Worm (Caenorhabditis elegans) whole organism, early embryonic: ENCODE measurements around the gene cyld-1.

Experiments
- B0310.2 ChIP-seq: sonication (generic microtip); optimal IDR thresholded peaks from 2 replicates; lab custom pipeline; 2016; ENCODE audit warnings: mild to moderate bottlenecking, missing genetic modification characterization, missing compliant biosample characterization
- ama-1 ChIP-seq: fragments of 150-350 bp; optimal IDR thresholded peaks from 2 replicates; lab custom pipeline; 2014
- flt-1 ChIP-seq: fragments of 200-800 bp; sonication (Bioruptor generic); IDR thresholded peaks from 2 replicates; pipeline ENCODE4 v1.3.6; 2022; ENCODE audit warnings: missing genetic modification characterization, missing compliant biosample characterization
- hmbx-1 ChIP-seq: sonication (generic microtip); optimal IDR thresholded peaks from 2 replicates; lab custom pipeline; 2016; ENCODE audit warnings: mild to moderate bottlenecking, missing genetic modification characterization, missing compliant biosample characterization
- pes-1 ChIP-seq: fragments of 200-800 bp; sonication (Bioruptor generic); IDR thresholded peaks from 2 replicates; pipeline ENCODE4 v1.3.6; 2022; ENCODE audit warnings: missing genetic modification reagents, missing genetic modification characterization, missing compliant biosample characterization
- sea-1 ChIP-seq: fragments of 200-800 bp; sonication (Bioruptor generic); conservative IDR thresholded peaks from 2 replicates; pipeline ENCODE4 v1.3.6; 2022; ENCODE audit warnings: missing genetic modification characterization, missing compliant biosample characterization

DNA sequence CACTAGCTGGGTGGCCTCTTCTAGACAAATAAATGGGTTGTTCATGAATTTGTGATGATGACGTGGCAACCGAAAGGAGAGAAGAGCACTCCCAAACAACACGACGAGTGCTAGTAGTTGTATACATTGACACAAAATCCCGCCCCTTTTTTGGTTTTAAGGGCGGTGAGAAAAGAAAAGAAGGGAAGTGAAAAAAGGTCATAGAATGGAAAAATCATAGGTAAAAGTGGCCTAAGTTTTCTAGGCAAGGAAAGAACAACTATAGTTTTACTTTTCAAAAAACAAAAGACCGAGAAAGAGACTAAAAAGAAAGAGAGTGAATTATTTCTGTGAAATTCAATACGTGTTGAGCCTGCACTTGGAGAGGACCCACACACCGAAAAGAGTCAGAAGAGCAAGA is 31.6 kb downstream of the cyld-1 start, which contains the start of gene ZK757.2:
- TF ChIP-seq B0310.2 (tag; lab: Kevin White, UChicago) (no peak), ama-1 (no peak), flt-1 (no peak), sea-1 (GFP tag; lab: Robert Waterston, UW) (no peak), pes-1 (GFP tag; lab: Robert Waterston, UW) (no peak), hmbx-1 (tag; lab: Kevin White, UChicago) (no peak)
